Worm (Caenorhabditis elegans): Measurements from ENCODE around the gene pudl-1.

The pudl-1 gene

DNA sequence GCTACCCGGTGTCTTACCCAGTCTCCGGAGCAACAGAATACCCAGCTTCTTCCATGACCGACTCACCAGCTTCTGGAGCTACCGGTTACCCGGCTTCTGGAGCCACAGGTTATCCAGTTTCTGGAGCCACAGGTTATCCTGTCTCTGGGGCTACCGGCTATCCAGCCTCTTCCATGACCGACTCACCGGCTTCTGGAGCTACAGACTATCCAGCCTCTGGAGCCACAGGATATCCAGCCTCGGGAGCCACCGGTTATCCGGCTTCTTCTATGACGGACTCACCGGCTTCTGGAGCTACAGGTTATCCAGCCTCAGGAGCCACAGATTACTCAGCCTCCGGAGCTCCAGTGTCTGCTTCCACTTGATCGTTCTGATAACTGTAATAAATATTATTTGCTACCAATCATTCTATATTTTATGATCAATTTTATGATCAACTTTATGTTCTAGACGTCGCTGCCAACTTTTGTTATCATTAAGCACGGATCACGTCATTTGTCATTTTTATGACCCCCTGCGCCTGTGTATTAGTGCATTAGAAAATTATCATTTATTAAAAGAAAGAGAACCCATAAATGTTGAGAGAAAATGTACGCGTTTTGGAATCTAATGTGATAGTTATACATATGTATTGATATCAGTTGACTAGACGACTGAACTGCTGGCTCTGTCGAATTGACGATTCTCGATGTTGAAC, 22.5 kb downstream of the pudl-1 start:
- TF ChIP-seq ceh-13 (GFP tag; optimal IDR thresholded peaks at IDR 0.05) (no peak), ceh-36 (tag; optimal IDR thresholded peaks at IDR 0.05) (no peak), scrt-1 (GFP tag; IDR thresholded peaks at IDR 0.05) (no peak), tbx-37 (GFP tag; conservative IDR thresholded peaks at IDR 0.05) (no peak), tra-4 (tag; optimal IDR thresholded peaks at IDR 0.05) (no peak), F13C5.2 (tag; optimal IDR thresholded peaks at IDR 0.05) (no peak), hmg-4 (GFP tag; optimal IDR thresholded peaks at IDR 0.05) (no peak), pes-1 (GFP tag; IDR thresholded peaks at IDR 0.05) (no peak), tbx-11 (GFP tag; IDR thresholded peaks at IDR 0.05) (no peak), ets-7 (tag; optimal IDR thresholded peaks at IDR 0.05) (no peak), ama-1 (optimal IDR thresholded peaks at IDR 0.05) (no peak), B0310.2 (tag; optimal IDR thresholded peaks at IDR 0.05) (no peak), flt-1 (GFP tag; IDR thresholded peaks at IDR 0.05) (no peak), hmbx-1 (tag; optimal IDR thresholded peaks at IDR 0.05) (no peak), hnd-1 (tag; optimal IDR thresholded peaks at IDR 0.05) (no peak), aly-1 (tag; optimal IDR thresholded peaks at IDR 0.05) (no peak)

DNA sequence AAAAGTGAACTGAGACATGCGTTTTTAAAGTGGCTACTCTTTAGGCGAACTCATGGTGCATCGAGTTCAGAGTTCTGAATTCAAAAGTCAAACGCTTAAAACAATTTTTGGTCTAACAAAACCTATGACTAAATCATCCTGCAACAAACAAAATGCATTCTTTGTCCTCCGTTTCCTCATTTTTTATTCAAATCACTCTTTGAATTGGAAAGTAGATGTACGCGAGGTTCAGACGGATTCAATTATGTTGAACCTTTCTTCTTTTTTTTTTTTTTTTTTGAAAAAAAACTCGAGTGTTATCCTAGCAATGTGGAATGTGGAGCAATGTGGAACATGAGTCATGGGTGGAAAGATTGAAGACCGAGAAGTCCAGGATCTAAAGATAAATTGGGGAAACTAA, 26.0 kb downstream of the pudl-1 start:
- no peak for TF ChIP-seq scrt-1 (GFP tag; IDR thresholded peaks at IDR 0.05)
- no peak for TF ChIP-seq F13C5.2 (tag; optimal IDR thresholded peaks at IDR 0.05)
- TF ChIP-seq aly-1 (tag; optimal IDR thresholded peaks at IDR 0.05), result no peak
- no peak for TF ChIP-seq ama-1 (optimal IDR thresholded peaks at IDR 0.05)
- TF ChIP-seq tbx-37 (GFP tag; conservative IDR thresholded peaks at IDR 0.05), result no peak
- no peak for TF ChIP-seq flt-1 (GFP tag; IDR thresholded peaks at IDR 0.05)
- no peak for TF ChIP-seq hnd-1 (tag; optimal IDR thresholded peaks at IDR 0.05)
- no peak for TF ChIP-seq B0310.2 (tag; optimal IDR thresholded peaks at IDR 0.05)
- no peak for TF ChIP-seq ceh-36 (tag; optimal IDR thresholded peaks at IDR 0.05)
- TF ChIP-seq tbx-11 (GFP tag; IDR thresholded peaks at IDR 0.05), result no peak
- TF ChIP-seq sea-1 (GFP tag; conservative IDR thresholded peaks at IDR 0.05), result no peak
- no peak for TF ChIP-seq ceh-13 (GFP tag; optimal IDR thresholded peaks at IDR 0.05)
- no peak for TF ChIP-seq ets-7 (tag; optimal IDR thresholded peaks at IDR 0.05)
- no peak for TF ChIP-seq hmbx-1 (tag; optimal IDR thresholded peaks at IDR 0.05)
- no peak for TF ChIP-seq hmg-4 (GFP tag; optimal IDR thresholded peaks at IDR 0.05)
- no peak for TF ChIP-seq tra-4 (tag; optimal IDR thresholded peaks at IDR 0.05)
- TF ChIP-seq pes-1 (GFP tag; IDR thresholded peaks at IDR 0.05), result no peak

DNA sequence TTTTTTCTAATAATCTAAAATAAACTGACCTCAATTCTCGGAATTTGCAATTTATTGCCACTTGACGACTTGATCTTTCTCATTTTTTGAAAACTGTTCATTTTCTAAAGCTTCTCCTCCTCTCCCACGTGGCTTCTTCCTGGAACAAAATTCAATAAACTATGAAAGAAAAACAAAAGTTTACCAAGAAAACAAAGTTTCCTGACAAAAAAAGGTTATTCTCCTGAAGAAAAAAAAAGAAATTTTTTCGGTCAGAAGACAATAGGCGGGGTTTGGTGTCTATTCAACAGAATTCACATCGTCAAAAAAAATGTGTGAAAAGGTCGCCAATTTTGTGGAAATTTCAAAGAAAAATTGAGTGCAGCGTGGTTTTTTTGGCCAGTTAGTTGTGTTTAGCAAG, 32.0 kb downstream of the pudl-1 start, which contains the start of gene Y54G2A.16:
TSS of gene Y54G2A.16 (minus strand) at position 101 of the 400 bp plus-strand sequence.
- TF ChIP-seq hmg-4 (GFP tag; optimal IDR thresholded peaks at IDR 0.05), result no peak
- no peak for TF ChIP-seq tra-4 (tag; optimal IDR thresholded peaks at IDR 0.05)
- no peak for TF ChIP-seq flt-1 (GFP tag; IDR thresholded peaks at IDR 0.05)
- TF ChIP-seq B0310.2 (tag; optimal IDR thresholded peaks at IDR 0.05), result no peak
- no peak for TF ChIP-seq pes-1 (GFP tag; IDR thresholded peaks at IDR 0.05)
- no peak for TF ChIP-seq hmbx-1 (tag; optimal IDR thresholded peaks at IDR 0.05)
- no peak for TF ChIP-seq tbx-37 (GFP tag; conservative IDR thresholded peaks at IDR 0.05)
- no peak for TF ChIP-seq aly-1 (tag; optimal IDR thresholded peaks at IDR 0.05)
- TF ChIP-seq ama-1 (optimal IDR thresholded peaks at IDR 0.05), result no peak
- TF ChIP-seq ceh-36 (tag; optimal IDR thresholded peaks at IDR 0.05), result no peak
- TF ChIP-seq tbx-11 (GFP tag; IDR thresholded peaks at IDR 0.05), result no peak
- no peak for TF ChIP-seq F13C5.2 (tag; optimal IDR thresholded peaks at IDR 0.05)

All from whole organism, early embryonic.